Fruit fly (Drosophila melanogaster) whole organism, embryonic: Measurements from ENCODE around the gene Coq2.
A peak's percentile ranks its signal among the peaks of the same experiment; 100 is the strongest.

ENCODE experiments used
- Atf6 ChIP-seq: fragments of 200-800 bp; sonication (Bioruptor generic); IDR thresholded peaks from 2 replicates; pipeline ENCODE4 v1.3.6; 2022; ENCODE audit warnings: missing biosample characterization, missing genetic modification characterization
- Awh ChIP-seq: fragments of 200-800 bp; sonication (Bioruptor generic); IDR thresholded peaks from 2 replicates; pipeline ENCODE4, ENCODE4 v1.3.6; 2022; ENCODE audit warnings: missing biosample characterization, missing genetic modification characterization
- CG14860 ChIP-seq: fragments of 200-800 bp; sonication (Bioruptor generic); IDR thresholded peaks from 3 replicates; pipeline ENCODE4 v1.3.6; 2022; ENCODE audit warnings: missing biosample characterization, missing genetic modification characterization; ENCODE audit not compliant: partially characterized antibody
- CG1529 ChIP-seq: fragments of 200-800 bp; sonication (Bioruptor generic); optimal IDR thresholded peaks from 3 replicates; lab custom pipeline; 2018; ENCODE audit warnings: missing biosample characterization, missing genetic modification characterization
- CG15514 ChIP-seq: fragments of 200-800 bp; sonication (Bioruptor generic); optimal IDR thresholded peaks from 3 replicates; lab custom pipeline; 2017; ENCODE audit warnings: missing biosample characterization, missing genetic modification characterization, mild to moderate bottlenecking, moderate library complexity, missing genetic modification reagents
- CG16813 ChIP-seq: fragments of 200-800 bp; sonication (Bioruptor generic); IDR thresholded peaks from 3 replicates; pipeline ENCODE4 v1.3.6; 2022; ENCODE audit warnings: missing biosample characterization, missing genetic modification characterization; ENCODE audit not compliant: partially characterized antibody
- CG17186 ChIP-seq: fragments of 200-800 bp; sonication (Bioruptor generic); optimal IDR thresholded peaks from 3 replicates; lab custom pipeline; 2017; ENCODE audit warnings: missing biosample characterization, missing genetic modification reagents, missing genetic modification characterization
- CG17361 ChIP-seq: fragments of 200-800 bp; sonication (Bioruptor generic); IDR thresholded peaks from 3 replicates; pipeline ENCODE4 v1.3.6; 2022; ENCODE audit warnings: missing biosample characterization, missing genetic modification characterization
- CG30403 ChIP-seq: fragments of 200-800 bp; sonication (Bioruptor generic); optimal IDR thresholded peaks from 3 replicates; lab custom pipeline; 2016; ENCODE audit warnings: missing biosample characterization, missing genetic modification characterization
- CG3065 ChIP-seq: fragments of 200-800 bp; sonication (Bioruptor generic); optimal IDR thresholded peaks from 2 replicates; lab custom pipeline; 2016; ENCODE audit warnings: missing biosample characterization, missing genetic modification characterization
- CG3281 ChIP-seq: fragments of 200-800 bp; sonication (Bioruptor generic); optimal IDR thresholded peaks from 3 replicates; lab custom pipeline; 2017; ENCODE audit warnings: missing biosample characterization, mild to moderate bottlenecking, missing genetic modification characterization
- CG33557 ChIP-seq: fragments of 200-800 bp; sonication (Bioruptor generic); optimal IDR thresholded peaks from 2 replicates; lab custom pipeline; 2019; ENCODE audit warnings: missing biosample characterization, mild to moderate bottlenecking, missing genetic modification characterization, moderate library complexity
- CG3726 ChIP-seq: fragments of 200-800 bp; sonication (Bioruptor generic); IDR thresholded peaks from 3 replicates; pipeline ENCODE4, ENCODE4 v1.3.6; 2022; ENCODE audit warnings: missing biosample characterization, missing genetic modification characterization
- CG4707 ChIP-seq: fragments of 200-800 bp; sonication (Bioruptor generic); optimal IDR thresholded peaks from 2 replicates; lab custom pipeline; 2018; ENCODE audit warnings: missing biosample characterization, mild to moderate bottlenecking, missing genetic modification characterization, moderate library complexity
- CG4820 ChIP-seq: fragments of 200-800 bp; sonication (Bioruptor generic); optimal IDR thresholded peaks from 3 replicates; lab custom pipeline; 2016; ENCODE audit warnings: missing biosample characterization, missing genetic modification characterization
- CG8089 ChIP-seq: fragments of 200-800 bp; sonication (Bioruptor generic); optimal IDR thresholded peaks from 3 replicates; lab custom pipeline; 2016; ENCODE audit warnings: missing biosample characterization, missing genetic modification characterization
- CG9437 ChIP-seq: fragments of 200-800 bp; sonication (Bioruptor generic); optimal IDR thresholded peaks from 2 replicates; lab custom pipeline; 2018; ENCODE audit warnings: missing biosample characterization, mild to moderate bottlenecking, missing genetic modification characterization
- CG9609 ChIP-seq: fragments of 200-800 bp; sonication (Bioruptor generic); optimal IDR thresholded peaks from 3 replicates; lab custom pipeline; 2016; ENCODE audit warnings: missing biosample characterization, missing genetic modification characterization
- CG9817 ChIP-seq: fragments of 200-800 bp; sonication (Bioruptor generic); optimal IDR thresholded peaks from 2 replicates; lab custom pipeline; 2018; ENCODE audit warnings: missing biosample characterization, mild to moderate bottlenecking, missing genetic modification characterization, moderate library complexity
- Dip2 ChIP-seq: fragments of 200-800 bp; sonication (Bioruptor generic); IDR thresholded peaks from 2 replicates; pipeline ENCODE4 v1.3.6; 2022; ENCODE audit warnings: missing biosample characterization, missing genetic modification characterization
- Dip3 ChIP-seq: fragments of 200-800 bp; sonication (Bioruptor generic); optimal IDR thresholded peaks from 3 replicates; lab custom pipeline; 2016; ENCODE audit warnings: missing biosample characterization, missing genetic modification characterization
- Drgx ChIP-seq: fragments of 200-800 bp; sonication (Bioruptor generic); IDR thresholded peaks from 2 replicates; pipeline ENCODE4 v1.3.6; 2022; ENCODE audit warnings: missing biosample characterization, missing genetic modification characterization
- E2f2 ChIP-seq: fragments of 200-800 bp; sonication (Bioruptor generic); IDR thresholded peaks from 2 replicates; pipeline ENCODE4 v1.3.6; 2022; ENCODE audit warnings: missing biosample characterization, missing genetic modification characterization
- Elba2 ChIP-seq: fragments of 200-800 bp; sonication (Bioruptor generic); optimal IDR thresholded peaks from 3 replicates; lab custom pipeline; 2016; ENCODE audit warnings: missing biosample characterization, missing genetic modification characterization
- Kr ChIP-seq: fragments of 200-800 bp; sonication (Bioruptor generic); optimal IDR thresholded peaks from 2 replicates; lab custom pipeline; 2017; ENCODE audit warnings: missing biosample characterization, mild to moderate bottlenecking, missing genetic modification characterization
- Med ChIP-seq: fragments of 200-800 bp; sonication (Bioruptor generic); peaks from one replicate; lab custom pipeline; 2016; ENCODE audit warnings: missing biosample characterization, missing genetic modification characterization, mild to moderate bottlenecking, inconsistent platforms, moderate library complexity
- NFAT ChIP-seq: fragments of 200-800 bp; sonication (Bioruptor generic); IDR thresholded peaks from 2 replicates; pipeline ENCODE4 v1.3.6; 2022; ENCODE audit warnings: missing biosample characterization, missing genetic modification characterization
- Rfx ChIP-seq: fragments of 200-800 bp; sonication (Bioruptor generic); IDR thresholded peaks from 2 replicates; pipeline ENCODE4 v1.3.6; 2022; ENCODE audit warnings: missing biosample characterization, missing genetic modification characterization
- Scr ChIP-seq: fragments of 200-800 bp; sonication (Bioruptor generic); IDR thresholded peaks from 2 replicates; pipeline ENCODE4 v1.3.6; 2022; ENCODE audit warnings: missing biosample characterization, missing genetic modification characterization; ENCODE audit not compliant: partially characterized antibody
- bbx ChIP-seq: fragments of 200-800 bp; sonication (Bioruptor generic); IDR thresholded peaks from 2 replicates; pipeline ENCODE4 v1.3.6; 2022; ENCODE audit warnings: missing biosample characterization, missing genetic modification characterization; ENCODE audit not compliant: partially characterized antibody
- bigmax ChIP-seq: fragments of 200-800 bp; sonication (Bioruptor generic); optimal IDR thresholded peaks from 2 replicates; lab custom pipeline; 2018; ENCODE audit warnings: missing biosample characterization, mild to moderate bottlenecking, missing genetic modification characterization
- caup ChIP-seq: fragments of 200-800 bp; sonication (Bioruptor generic); optimal IDR thresholded peaks from 3 replicates; lab custom pipeline; 2017; ENCODE audit warnings: missing biosample characterization, mild to moderate bottlenecking, missing genetic modification characterization, moderate library complexity; ENCODE audit not compliant: severe bottlenecking
- chn ChIP-seq: fragments of 200-800 bp; sonication (Bioruptor generic); optimal IDR thresholded peaks from 2 replicates; lab custom pipeline; 2016; ENCODE audit warnings: missing biosample characterization, missing genetic modification characterization
- fu2 ChIP-seq: fragments of 200-800 bp; sonication (Bioruptor generic); optimal IDR thresholded peaks from 2 replicates; lab custom pipeline; 2016; ENCODE audit warnings: missing biosample characterization, missing genetic modification characterization
- jumu ChIP-seq: fragments of 200-800 bp; sonication (Bioruptor generic); optimal IDR thresholded peaks from 3 replicates; lab custom pipeline; 2016; ENCODE audit warnings: missing biosample characterization, missing genetic modification characterization
- lmd ChIP-seq: fragments of 200-800 bp; sonication (Bioruptor generic); IDR thresholded peaks from 2 replicates; pipeline ENCODE4 v1.3.6; 2022; ENCODE audit warnings: missing biosample characterization, missing genetic modification characterization
- maf-S ChIP-seq: fragments of 200-800 bp; sonication (Bioruptor generic); optimal IDR thresholded peaks from 2 replicates; lab custom pipeline; 2016; ENCODE audit warnings: missing biosample characterization, missing genetic modification characterization
- nerfin-2 ChIP-seq: fragments of 200-800 bp; sonication (Bioruptor generic); IDR thresholded peaks from 2 replicates; pipeline ENCODE4 v1.3.6; 2022; ENCODE audit warnings: missing biosample characterization, missing genetic modification characterization; ENCODE audit not compliant: partially characterized antibody
- nmo ChIP-seq: fragments of 200-800 bp; sonication (Bioruptor generic); optimal IDR thresholded peaks from 2 replicates; lab custom pipeline; 2018; ENCODE audit warnings: missing biosample characterization, mild to moderate bottlenecking, missing genetic modification characterization, moderate library complexity
- org-1 ChIP-seq: fragments of 200-800 bp; sonication (Bioruptor generic); optimal IDR thresholded peaks from 2 replicates; lab custom pipeline; 2017; ENCODE audit warnings: missing biosample characterization, missing genetic modification characterization
- pzg ChIP-seq: fragments of 200-800 bp; sonication (Bioruptor generic); optimal IDR thresholded peaks from 3 replicates; lab custom pipeline; 2018; ENCODE audit warnings: missing biosample characterization, mild to moderate bottlenecking, missing genetic modification characterization, moderate library complexity
- row ChIP-seq: fragments of 200-800 bp; sonication (Bioruptor generic); IDR thresholded peaks from 3 replicates; pipeline ENCODE4 v1.3.6; 2022; ENCODE audit warnings: missing biosample characterization, missing genetic modification characterization
- salm ChIP-seq: fragments of 200-800 bp; sonication (Bioruptor generic); optimal IDR thresholded peaks from 2 replicates; lab custom pipeline; 2018; ENCODE audit warnings: missing biosample characterization, mild to moderate bottlenecking, missing genetic modification characterization
- sima ChIP-seq: fragments of 200-800 bp; sonication (Bioruptor generic); optimal IDR thresholded peaks from 2 replicates; lab custom pipeline; 2016; ENCODE audit warnings: missing biosample characterization, missing genetic modification characterization
- slbo ChIP-seq: fragments of 200-800 bp; sonication (Bioruptor generic); IDR thresholded peaks from 2 replicates; pipeline ENCODE4 v1.3.6; 2022; ENCODE audit warnings: missing biosample characterization, missing genetic modification characterization
- tll ChIP-seq, 2 experiments: fragments of 200-800 bp in 1 of 2; fragments of >200 bp in 1 of 2; sonication (Bioruptor generic) in 1 of 2; optimal IDR thresholded peaks; 2 replicates each; lab custom pipeline; 2017 to 2019; ENCODE audit warnings: missing biosample characterization in 2 of 2, missing genetic modification characterization in 2 of 2, mild to moderate bottlenecking in 1 of 2, moderate library complexity in 1 of 2
- trh ChIP-seq: fragments of 200-800 bp; sonication (Bioruptor generic); optimal IDR thresholded peaks from 2 replicates; lab custom pipeline; 2016; ENCODE audit warnings: missing biosample characterization, missing genetic modification characterization
- usp ChIP-seq: fragments of >200 bp; optimal IDR thresholded peaks from 2 replicates; lab custom pipeline; 2017; ENCODE audit warnings: missing biosample characterization, missing genetic modification characterization
- vfl ChIP-seq: fragments of 200-800 bp; sonication (Bioruptor generic); optimal IDR thresholded peaks from 2 replicates; lab custom pipeline; 2016; ENCODE audit warnings: missing biosample characterization, missing genetic modification characterization

The Coq2 gene

DNA sequence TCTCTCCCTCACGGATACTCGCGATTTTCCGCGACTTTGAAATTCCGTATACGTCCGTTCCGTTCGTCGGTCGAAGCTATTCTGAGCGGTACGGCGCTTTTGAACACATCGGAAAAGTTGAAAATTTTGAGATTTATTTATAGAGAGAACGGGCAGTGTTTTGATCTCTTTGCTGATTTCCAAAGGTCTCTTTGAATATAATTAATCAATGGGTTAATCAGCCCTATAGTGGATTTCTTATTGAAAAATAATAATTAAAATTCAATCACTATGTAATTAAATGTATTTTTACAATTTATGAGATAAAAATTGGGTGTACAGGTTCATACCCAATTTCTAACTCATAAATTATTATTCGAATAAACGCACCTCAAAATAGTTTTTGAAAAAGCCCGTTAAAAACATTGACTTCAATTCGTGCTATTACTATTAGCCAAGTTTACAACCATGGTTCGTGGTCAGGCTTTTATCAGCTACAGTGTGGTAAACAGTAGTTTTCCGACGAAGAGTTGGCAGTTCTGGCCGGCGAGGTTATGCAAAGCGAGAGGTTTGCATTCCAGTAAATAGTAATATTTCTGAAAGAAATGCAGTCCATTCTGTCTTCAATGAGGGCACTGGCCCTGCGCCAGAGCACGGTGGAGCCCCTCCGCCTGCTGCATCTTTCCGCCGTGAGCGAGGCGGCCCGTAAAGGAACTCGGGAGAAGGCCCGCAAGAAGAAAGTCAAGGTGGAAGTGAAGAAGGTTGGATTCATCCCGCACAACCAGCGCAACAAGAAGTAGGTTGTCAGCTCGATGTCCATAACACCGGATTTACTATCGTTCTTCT, 15.2 kb downstream of the Coq2 start, which contains the start of the genes CG9626 and mRpL1 (continued):
- TF ChIP-seq CG3065 (GFP tag; lab: Kevin White, UChicago), result peak; percentile 6
- no peak; the same call in 2 of the 3 replicates for TF ChIP-seq CG16813 (GFP tag; lab: Robert Waterston, UW)
- no peak for TF ChIP-seq CG4707 (GFP tag; lab: Kevin White, UChicago)
- TF ChIP-seq nerfin-2, result 0 out of 2 replicates have a peak, but pooled peaks have one; percentile 12
- peak; percentile 93 for TF ChIP-seq bigmax
- no peak for TF ChIP-seq usp (GFP tag; lab: Kevin White, UChicago)
- no peak for TF ChIP-seq Atf6 (GFP tag; lab: Robert Waterston, UW)
- no peak for TF ChIP-seq CG14860 (GFP tag; lab: Robert Waterston, UW)
- no peak for TF ChIP-seq sima
- no peak for TF ChIP-seq Dip2 (GFP tag; lab: Robert Waterston, UW)
- TF ChIP-seq caup (GFP tag; lab: Kevin White, UChicago), result no peak
- no peak for TF ChIP-seq Elba2
- peak; percentile 23; the same call in 1 of the 2 replicates for TF ChIP-seq Scr
- peak; percentile 10 for TF ChIP-seq CG9609 (GFP tag; lab: Kevin White, UChicago)
- TF ChIP-seq bbx (GFP tag; lab: Robert Waterston, UW), result peak; percentile 47
- no peak for TF ChIP-seq Kr
- peak; percentile 46; the same call in 1 of the 2 replicates for TF ChIP-seq NFAT (GFP tag; lab: Robert Waterston, UW)
- peak; percentile 53 for TF ChIP-seq E2f2
- TF ChIP-seq maf-S (GFP tag; lab: Kevin White, UChicago), result no peak
- no peak for TF ChIP-seq CG17361 (GFP tag; lab: Robert Waterston, UW)
- peak; percentile 87 for TF ChIP-seq CG15514 (GFP tag; lab: Kevin White, UChicago)
- TF ChIP-seq CG9437, result no peak
- no peak for TF ChIP-seq CG3726
- peak; percentile 5 for TF ChIP-seq fu2 (GFP tag; lab: Kevin White, UChicago)
- TF ChIP-seq Rfx (GFP tag; lab: Robert Waterston, UW), result peak; percentile 32; the same call in 1 of the 2 replicates
- TF ChIP-seq CG1529, result no peak
- peak in 1 of 2 experiments; percentile 89 for TF ChIP-seq tll (GFP tag; optimal IDR thresholded peaks at IDR 0.05; lab: Kevin White, UChicago)
- TF ChIP-seq slbo (GFP tag; lab: Robert Waterston, UW), result peak; percentile 49; the same call in 1 of the 2 replicates
- no peak for TF ChIP-seq Awh (GFP tag; lab: Robert Waterston, UW)
- peak; percentile 12 for TF ChIP-seq CG30403 (GFP tag; lab: Kevin White, UChicago)
- no peak for TF ChIP-seq Drgx (GFP tag; lab: Robert Waterston, UW)
- no peak for TF ChIP-seq Dip3 (GFP tag; lab: Kevin White, UChicago)
- no peak for TF ChIP-seq chn (GFP tag; lab: Kevin White, UChicago)
- TF ChIP-seq CG8089 (GFP tag; lab: Kevin White, UChicago), result no peak
- TF ChIP-seq nmo, result peak; percentile 57
- TF ChIP-seq CG3281 (GFP tag; lab: Kevin White, UChicago), result no peak
- TF ChIP-seq salm, result no peak
- TF ChIP-seq pzg (GFP tag; lab: Kevin White, UChicago), result peak; percentile 90
- no peak for TF ChIP-seq row (GFP tag; lab: Robert Waterston, UW)
- no peak for TF ChIP-seq trh (GFP tag; lab: Kevin White, UChicago)
- TF ChIP-seq lmd (GFP tag; lab: Robert Waterston, UW), result 0 out of 2 replicates have a peak, but pooled peaks have one; percentile 12
- no peak for TF ChIP-seq CG9817 (tag; lab: Kevin White, UChicago)
- no peak for TF ChIP-seq org-1 (GFP tag; lab: Kevin White, UChicago)
- TF ChIP-seq jumu (GFP tag; lab: Kevin White, UChicago), result peak; percentile 21
- peak; percentile 86 for TF ChIP-seq Med (GFP tag; lab: Kevin White, UChicago)
- no peak for TF ChIP-seq CG4820 (GFP tag; lab: Kevin White, UChicago)
- no peak for TF ChIP-seq CG33557 (GFP tag; lab: Kevin White, UChicago)
- peak; percentile 43 for TF ChIP-seq vfl (GFP tag; lab: Kevin White, UChicago)
- peak; percentile 64 for TF ChIP-seq CG17186 (GFP tag; lab: Kevin White, UChicago)
